Worm (Caenorhabditis elegans): ENCODE results near the gene phyh-1.

phyh-1 gene

ce11 chrIV:17285263-17285662 lies 26.1 kb upstream of the phyh-1 start (continued):
- TF ChIP-seq egl-27 (tag; optimal IDR thresholded peaks at IDR 0.05) (no peak), fkh-2 (tag; optimal IDR thresholded peaks at IDR 0.05) (no peak), ztf-11 (tag; optimal IDR thresholded peaks at IDR 0.05) (no peak)

- TF ChIP-seq tbx-2 (tag; optimal IDR thresholded peaks at IDR 0.05) = no peak
- TF ChIP-seq pqm-1 (tag; optimal IDR thresholded peaks at IDR 0.05) = no peak
- no peak for TF ChIP-seq jun-1 (tag; optimal IDR thresholded peaks at IDR 0.05)
- no peak for TF ChIP-seq ztf-11 (tag; optimal IDR thresholded peaks at IDR 0.05)
- no peak for TF ChIP-seq nhr-11 (tag; optimal IDR thresholded peaks at IDR 0.05)
- no peak for TF ChIP-seq pha-4 (tag; optimal IDR thresholded peaks at IDR 0.05)
- TF ChIP-seq daf-12 (tag; optimal IDR thresholded peaks at IDR 0.05) = no peak
- no peak for TF ChIP-seq elt-1 (tag; optimal IDR thresholded peaks at IDR 0.05)
- TF ChIP-seq ceh-9 (tag; optimal IDR thresholded peaks at IDR 0.05) = no peak
- TF ChIP-seq nhr-43 (tag; optimal IDR thresholded peaks at IDR 0.05; ENCODE audit: poor library complexity, severe bottlenecking) = no peak
- no peak for TF ChIP-seq lsy-12 (tag; optimal IDR thresholded peaks at IDR 0.05)
- no peak for TF ChIP-seq ztf-4 (tag; optimal IDR thresholded peaks at IDR 0.05)
- no peak for TF ChIP-seq ceh-82 (tag; optimal IDR thresholded peaks at IDR 0.05)
- no peak for TF ChIP-seq lin-15B (tag; optimal IDR thresholded peaks at IDR 0.05)
- TF ChIP-seq mml-1 (tag; optimal IDR thresholded peaks at IDR 0.05) = no peak
- TF ChIP-seq lin-39 (tag; optimal IDR thresholded peaks at IDR 0.05) = no peak
- no peak for TF ChIP-seq nhr-12 (tag; optimal IDR thresholded peaks at IDR 0.05)
Observed at ce11 chrIV:17284099-17284498, 24.9 kb upstream of the phyh-1 start, which contains the start of gene nra-1. Gene nra-1 (minus strand): TSS chrIV:17284199.

- TF ChIP-seq pha-4 (tag; optimal IDR thresholded peaks at IDR 0.05) (peak; percentile 88), lsy-12 (tag; optimal IDR thresholded peaks at IDR 0.05) (peak; percentile 75), fkh-2 (tag; optimal IDR thresholded peaks at IDR 0.05) (no peak), jun-1 (tag; optimal IDR thresholded peaks at IDR 0.05) (peak; percentile 65), elt-1 (tag; optimal IDR thresholded peaks at IDR 0.05) (no peak), lin-15B (tag; optimal IDR thresholded peaks at IDR 0.05) (no peak), hmg-11 (tag; optimal IDR thresholded peaks at IDR 0.05) (no peak), ztf-11 (tag; optimal IDR thresholded peaks at IDR 0.05) (no peak), nhr-77 (tag; optimal IDR thresholded peaks at IDR 0.05) (no peak), eor-1 (tag; optimal IDR thresholded peaks at IDR 0.05) (no peak), sea-2 (GFP tag; optimal IDR thresholded peaks at IDR 0.05) (no peak), ceh-16 (tag; optimal IDR thresholded peaks at IDR 0.05) (no peak), nhr-12 (tag; optimal IDR thresholded peaks at IDR 0.05) (no peak), ZK546.5 (tag; optimal IDR thresholded peaks at IDR 0.05) (no peak), unc-39 (tag; optimal IDR thresholded peaks at IDR 0.05) (no peak), ceh-82 (tag; optimal IDR thresholded peaks at IDR 0.05) (no peak), ama-1 (optimal IDR thresholded peaks at IDR 0.05) (peak; percentile 99), fkh-10 (GFP tag; optimal IDR thresholded peaks at IDR 0.05) (no peak), egl-27 (tag; optimal IDR thresholded peaks at IDR 0.05) (no peak), unc-62 (GFP tag; optimal IDR thresholded peaks at IDR 0.05) (peak; percentile 51), ztf-4 (tag; optimal IDR thresholded peaks at IDR 0.05) (peak; percentile 87), nhr-23 (tag; optimal IDR thresholded peaks at IDR 0.05) (peak; percentile 42), tbx-2 (tag; optimal IDR thresholded peaks at IDR 0.05) (peak; percentile 84), pqm-1 (tag; optimal IDR thresholded peaks at IDR 0.05) (no peak), nhr-67 (tag; optimal IDR thresholded peaks at IDR 0.05) (no peak), egl-5 (tag; optimal IDR thresholded peaks at IDR 0.05) (no peak), aly-2 (tag; optimal IDR thresholded peaks at IDR 0.05) (peak; percentile 87), elt-2 (tag; optimal IDR thresholded peaks at IDR 0.05) (peak; percentile 62), nhr-11 (tag; optimal IDR thresholded peaks at IDR 0.05) (no peak), nhr-28 (tag; optimal IDR thresholded peaks at IDR 0.05) (no peak), nhr-237 (tag; optimal IDR thresholded peaks at IDR 0.05) (no peak), fos-1 (tag; optimal IDR thresholded peaks at IDR 0.05) (peak; percentile 77), lin-39 (tag; optimal IDR thresholded peaks at IDR 0.05) (no peak), snpc-4 (tag; optimal IDR thresholded peaks at IDR 0.05) (peak; percentile 49), ceh-28 (tag; optimal IDR thresholded peaks at IDR 0.05) (peak; percentile 30), elt-3 (tag; optimal IDR thresholded peaks at IDR 0.05) (no peak), skn-1 (tag; optimal IDR thresholded peaks at IDR 0.05) (no peak), mdl-1 (tag; optimal IDR thresholded peaks at IDR 0.05) (no peak), zag-1 (tag; optimal IDR thresholded peaks at IDR 0.05) (no peak), nhr-25 (tag; optimal IDR thresholded peaks at IDR 0.05) (peak; percentile 76), nhr-76 (tag; optimal IDR thresholded peaks at IDR 0.05) (no peak), nhr-43 (tag; optimal IDR thresholded peaks at IDR 0.05; ENCODE audit: poor library complexity, severe bottlenecking) (peak; percentile 61), mml-1 (tag; optimal IDR thresholded peaks at IDR 0.05) (no peak), R02D3.7 (tag; optimal IDR thresholded peaks at IDR 0.05) (no peak)
Observed at ce11 chrIV:17281060-17282021, 22.1 kb upstream of the phyh-1 start.
